Worm (Caenorhabditis elegans) whole organism, early embryonic: Measurements from ENCODE around the gene F26F2.10.

Experiments used
- ama-1 ChIP-seq: fragments of 150-350 bp; optimal IDR thresholded peaks from 2 replicates; lab custom pipeline; 2014
- pes-1 ChIP-seq: fragments of 200-800 bp; sonication (Bioruptor generic); IDR thresholded peaks from 2 replicates; pipeline ENCODE4 v1.3.6; 2022; ENCODE audit warnings: missing genetic modification reagents, missing genetic modification characterization, missing compliant biosample characterization
- scrt-1 ChIP-seq: fragments of 200-800 bp; sonication (Bioruptor generic); IDR thresholded peaks from 2 replicates; pipeline ENCODE4 v1.3.6; 2022; ENCODE audit warnings: missing genetic modification characterization, missing compliant biosample characterization
- tbx-11 ChIP-seq: fragments of 200-800 bp; sonication (Bioruptor generic); IDR thresholded peaks from 2 replicates; pipeline ENCODE4 v1.3.6; 2022; ENCODE audit warnings: missing genetic modification characterization, missing compliant biosample characterization
- tbx-37 ChIP-seq: fragments of 200-800 bp; sonication (Bioruptor generic); conservative IDR thresholded peaks from 2 replicates; pipeline ENCODE4 v1.3.6; 2022; ENCODE audit warnings: missing genetic modification reagents, missing genetic modification characterization, missing compliant biosample characterization

- TF ChIP-seq pes-1 (GFP tag; lab: Robert Waterston, UW) (no peak), tbx-37 (GFP tag; lab: Robert Waterston, UW) (no peak), tbx-11 (no peak), ama-1 (no peak), scrt-1 (GFP tag; lab: Robert Waterston, UW) (no peak)
Observed at ce11 chrV:20634330-20634729, 39.7 kb upstream of the F26F2.10 start, which contains the start of gene F46B3.16.
